Worm (Caenorhabditis elegans): Measurements from ENCODE around the gene rheb-1.
"Not testable (repeated sequence)": the region's sequence is repeated elsewhere in the genome, so short reads cannot be mapped to it uniquely, and the experiment has no call there.

rheb-1 gene

DNA sequence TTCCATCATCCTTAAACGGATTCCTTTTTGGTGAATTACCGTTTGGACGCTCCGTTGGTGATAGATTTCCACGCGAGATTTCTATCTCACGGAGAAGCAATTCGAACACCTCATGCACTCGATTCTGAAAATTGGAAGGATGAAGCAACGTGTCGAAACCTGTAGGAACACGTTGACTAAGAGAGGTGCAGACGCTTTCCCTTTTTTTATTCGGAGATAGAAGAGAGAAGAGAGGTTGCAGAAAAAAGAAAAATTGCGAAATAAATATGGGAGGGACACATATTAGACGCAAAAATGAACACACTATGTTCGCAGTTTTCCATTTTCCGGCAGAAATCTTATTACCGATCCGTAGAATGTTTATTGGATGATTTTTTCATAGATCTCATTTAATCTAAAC, 1.1 kb downstream of the rheb-1 start:
- TF ChIP-seq him-1 (tag; optimal IDR thresholded peaks at IDR 0.05): no peak
- TF ChIP-seq dao-5 (tag; optimal IDR thresholded peaks at IDR 0.05): no peak
- no peak for TF ChIP-seq W03F9.2 (tag; optimal IDR thresholded peaks at IDR 0.05)

DNA sequence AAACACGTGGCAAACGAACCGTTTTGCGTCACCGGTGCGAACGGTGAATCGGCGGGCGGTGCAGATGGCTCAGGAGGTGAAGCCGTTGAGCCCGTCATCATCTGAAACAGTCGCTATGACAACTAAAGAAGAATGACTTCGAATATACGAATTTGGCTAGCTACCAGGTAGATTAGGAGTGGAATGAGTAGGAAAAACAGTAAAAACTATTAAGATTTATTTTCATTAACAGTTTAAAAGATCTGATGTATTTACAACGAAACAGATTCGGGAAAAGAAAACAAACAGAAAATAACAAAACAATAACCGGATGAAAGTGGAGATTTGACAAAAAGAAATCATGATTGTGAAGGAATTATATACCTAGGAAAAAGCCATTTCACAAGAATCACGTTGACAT, 1.9 kb downstream of the rheb-1 start, which contains the start of gene F54C8.7:
Gene F54C8.7, minus strand, starts transcription at position 101 of the 400 bp plus-strand sequence.
- TF ChIP-seq dao-5 (tag; optimal IDR thresholded peaks at IDR 0.05): no peak
- TF ChIP-seq him-1 (tag; optimal IDR thresholded peaks at IDR 0.05): no peak
- no peak for TF ChIP-seq W03F9.2 (tag; optimal IDR thresholded peaks at IDR 0.05)

DNA sequence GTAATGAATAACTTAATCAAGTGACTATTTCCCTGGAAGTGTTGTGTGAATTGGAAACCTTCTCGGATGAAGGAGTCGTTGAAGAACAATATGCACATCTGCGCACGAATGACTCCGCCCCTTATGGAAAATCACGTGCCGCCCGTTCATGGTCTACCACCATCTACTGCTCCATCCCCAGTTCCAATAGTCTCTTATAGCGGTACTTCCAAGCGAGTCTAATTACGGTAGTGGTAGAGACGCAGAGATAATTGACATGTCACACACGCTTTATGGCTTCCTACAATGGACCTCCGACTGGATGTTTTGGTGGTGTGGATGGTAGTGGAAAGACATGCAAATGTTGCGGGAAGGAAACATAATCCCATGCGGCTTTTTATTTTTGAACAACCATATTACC, 4.9 kb downstream of the rheb-1 start:
- TF ChIP-seq dao-5 (tag; optimal IDR thresholded peaks at IDR 0.05): no peak
- TF ChIP-seq W03F9.2 (tag; optimal IDR thresholded peaks at IDR 0.05): no peak
- no peak for TF ChIP-seq him-1 (tag; optimal IDR thresholded peaks at IDR 0.05)

DNA sequence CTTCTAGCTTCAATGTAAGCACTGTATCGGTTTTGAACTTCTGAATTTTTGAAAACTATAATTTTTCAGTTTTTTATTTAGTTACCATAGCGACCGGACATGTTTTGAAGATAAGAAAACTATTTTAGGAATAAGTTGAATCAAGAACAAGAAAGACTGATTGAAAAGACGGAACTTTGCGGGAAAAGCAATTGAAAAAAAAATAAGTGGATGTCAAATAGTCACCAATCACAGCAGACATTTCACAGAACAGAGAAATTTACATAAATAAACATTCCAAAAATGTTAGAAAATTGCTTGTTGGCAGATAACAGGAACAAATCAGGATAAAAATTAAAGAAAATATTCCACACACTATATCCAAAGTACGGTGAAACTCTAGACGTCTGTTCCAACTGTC, 6.0 kb downstream of the rheb-1 start, which contains the start of gene F54C8.6:
Gene F54C8.6, minus strand, starts transcription at position 101 of the 400 bp plus-strand sequence.
- TF ChIP-seq dao-5 (tag; optimal IDR thresholded peaks at IDR 0.05) (no peak), W03F9.2 (tag; optimal IDR thresholded peaks at IDR 0.05) (no peak), him-1 (tag; optimal IDR thresholded peaks at IDR 0.05) (no peak)

DNA sequence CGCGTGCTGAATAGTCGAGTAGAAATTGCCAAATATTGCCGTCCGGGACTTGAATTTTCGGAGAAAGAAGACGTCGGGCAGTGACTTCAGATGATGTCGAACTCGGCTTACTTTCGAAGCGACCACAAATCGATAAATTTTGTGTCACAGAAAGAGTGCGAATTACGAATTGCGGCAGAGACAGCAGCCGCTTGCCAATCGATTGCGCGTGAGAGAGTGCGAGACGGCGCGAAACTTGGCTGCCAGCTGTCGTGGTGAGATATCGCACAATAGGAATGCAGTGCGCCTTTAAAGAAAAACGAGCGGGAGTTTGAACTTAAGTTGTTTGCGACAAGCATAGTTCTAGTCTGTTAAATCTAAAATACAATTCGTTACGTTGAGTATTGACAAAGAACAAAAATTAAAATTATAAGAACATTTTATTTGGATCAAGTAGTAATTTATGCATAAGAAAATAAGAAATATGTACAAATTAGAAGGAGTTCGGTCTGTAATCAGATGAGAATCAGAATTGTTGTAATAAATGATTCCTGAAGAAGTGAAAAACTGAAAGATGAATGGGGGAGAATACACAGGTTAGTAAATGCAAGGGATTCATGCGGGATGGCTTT, 12.3 kb downstream of the rheb-1 start, which contains the start of gene pir-2:
Gene pir-2, minus strand, starts transcription at position 218 of the 611 bp plus-strand sequence.
- no peak for TF ChIP-seq him-1 (tag; optimal IDR thresholded peaks at IDR 0.05)
- TF ChIP-seq W03F9.2 (tag; optimal IDR thresholded peaks at IDR 0.05): peak; percentile 52
- no peak for TF ChIP-seq dao-5 (tag; optimal IDR thresholded peaks at IDR 0.05)

DNA sequence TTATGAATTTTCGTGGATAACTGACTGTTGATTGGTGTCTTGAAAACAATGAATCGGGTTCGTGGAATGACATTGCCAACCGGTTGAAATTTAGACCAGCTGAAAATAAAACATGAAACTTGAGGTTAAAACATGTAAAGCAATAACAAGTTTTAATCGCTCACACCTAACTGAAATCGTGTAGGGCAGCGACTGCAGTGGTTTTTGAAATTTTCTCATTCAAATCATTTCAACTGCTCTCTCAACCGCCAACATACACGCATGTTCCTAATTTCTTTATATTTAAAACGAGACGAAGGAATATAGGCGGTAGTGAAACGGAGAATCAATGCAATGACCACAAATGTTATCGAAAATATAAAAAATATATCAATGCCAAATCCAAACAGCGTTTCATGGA, 13.0 kb downstream of the rheb-1 start:
- no peak for TF ChIP-seq dao-5 (tag; optimal IDR thresholded peaks at IDR 0.05)
- TF ChIP-seq him-1 (tag; optimal IDR thresholded peaks at IDR 0.05): no peak
- TF ChIP-seq W03F9.2 (tag; optimal IDR thresholded peaks at IDR 0.05): no peak

DNA sequence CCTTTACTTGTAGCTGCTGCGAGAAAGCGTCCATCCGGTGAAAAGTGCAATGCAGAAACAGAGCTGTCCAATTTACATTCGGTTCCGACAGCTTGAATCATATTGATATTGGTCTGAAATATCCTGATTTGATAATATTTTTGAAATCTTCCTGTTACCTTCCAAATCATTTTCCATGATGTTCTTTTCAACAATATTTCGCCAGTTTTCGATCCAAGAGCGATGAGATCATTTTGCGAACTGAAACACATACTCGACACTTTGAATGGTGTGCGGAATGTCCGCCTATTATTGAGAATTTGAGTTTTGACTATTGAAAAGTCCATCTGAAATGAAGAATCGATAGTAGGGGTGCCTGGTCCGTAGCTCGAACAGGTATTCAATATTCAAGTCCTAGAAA, 14.7 kb downstream of the rheb-1 start, which contains the start of gene emb-30:
Gene emb-30, minus strand, starts transcription at position 328 of the 400 bp plus-strand sequence.
- TF ChIP-seq dao-5 (tag; optimal IDR thresholded peaks at IDR 0.05) (no peak), W03F9.2 (tag; optimal IDR thresholded peaks at IDR 0.05) (no peak), him-1 (tag; optimal IDR thresholded peaks at IDR 0.05) (no peak)

DNA sequence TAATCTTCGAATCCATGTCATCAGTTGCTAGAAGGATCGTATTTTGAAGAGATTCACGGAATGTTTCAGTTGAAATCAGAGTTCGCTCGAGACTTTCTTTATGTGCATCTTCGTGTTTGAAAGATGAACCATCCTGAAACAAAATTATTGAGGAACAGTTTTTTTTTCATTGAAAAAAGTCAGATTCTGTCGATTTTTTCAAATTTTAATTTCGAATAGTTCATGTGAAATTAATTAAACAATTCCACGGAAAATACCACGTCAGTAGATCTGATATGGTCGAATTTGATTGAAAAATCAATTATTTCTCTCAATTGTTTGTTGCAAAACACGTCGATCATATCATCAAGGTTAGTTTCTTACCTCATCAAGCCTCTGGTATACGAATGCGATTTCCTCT, 16.4 kb downstream of the rheb-1 start, which contains the start of gene F54C8.1:
Gene F54C8.1, plus strand, starts transcription at position 301 of the 400 bp plus-strand sequence.
- TF ChIP-seq dao-5 (tag; optimal IDR thresholded peaks at IDR 0.05): no peak

DNA sequence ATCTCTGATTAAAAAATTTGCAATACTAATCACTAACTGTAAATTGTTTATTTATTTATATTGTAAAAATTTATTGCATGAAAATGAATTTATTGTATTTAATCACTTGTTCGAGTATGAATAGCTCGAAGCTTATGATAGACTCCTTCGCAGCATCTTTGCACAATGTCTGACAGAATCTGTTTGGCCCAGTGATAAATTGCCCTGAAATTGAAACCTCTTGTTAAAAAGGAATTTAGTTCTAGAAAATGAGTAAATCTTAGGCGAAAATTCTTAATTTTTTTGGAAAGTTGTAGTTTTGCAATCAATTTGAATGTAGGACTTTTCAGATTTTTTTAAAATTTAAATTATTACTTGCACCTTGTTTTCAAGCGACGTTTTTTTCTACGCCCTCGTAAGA, 20.8 kb downstream of the rheb-1 start:
- TF ChIP-seq W03F9.2 (tag; optimal IDR thresholded peaks at IDR 0.05) (no peak), him-1 (tag; optimal IDR thresholded peaks at IDR 0.05) (no peak), dao-5 (tag; optimal IDR thresholded peaks at IDR 0.05) (no peak)

DNA sequence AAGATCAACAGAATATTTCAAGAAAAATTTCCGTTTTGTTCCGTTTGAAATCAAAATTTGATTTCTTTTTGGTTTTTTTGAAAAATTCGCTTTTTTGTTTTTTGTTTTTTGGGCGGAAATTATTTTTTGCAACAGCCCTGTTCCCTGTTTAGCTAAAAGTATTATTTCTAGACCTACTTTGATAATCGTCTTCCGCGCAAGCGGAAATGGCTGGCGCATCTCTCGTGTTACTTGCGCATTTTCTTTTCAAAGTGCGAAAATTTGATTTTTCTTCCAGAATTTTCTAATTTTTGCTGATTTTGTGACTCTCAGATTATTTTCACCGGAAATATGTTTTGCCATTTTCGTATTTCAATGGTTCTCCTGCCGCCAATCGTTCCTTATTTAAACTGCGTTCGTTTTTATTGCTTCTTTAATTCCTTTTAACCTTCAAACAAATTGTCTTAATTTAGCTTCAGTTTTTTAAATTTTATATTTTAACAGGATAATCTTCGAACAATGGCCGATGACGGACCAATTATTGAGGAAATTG, 22.2 kb downstream of the rheb-1 start, which contains the start of gene cpar-1:
Gene cpar-1, plus strand, starts transcription at position 482 of the 532 bp plus-strand sequence.
- TF ChIP-seq dao-5 (tag; optimal IDR thresholded peaks at IDR 0.05) (no peak), him-1 (tag; optimal IDR thresholded peaks at IDR 0.05) (no peak), W03F9.2 (tag; optimal IDR thresholded peaks at IDR 0.05) (no peak)

DNA sequence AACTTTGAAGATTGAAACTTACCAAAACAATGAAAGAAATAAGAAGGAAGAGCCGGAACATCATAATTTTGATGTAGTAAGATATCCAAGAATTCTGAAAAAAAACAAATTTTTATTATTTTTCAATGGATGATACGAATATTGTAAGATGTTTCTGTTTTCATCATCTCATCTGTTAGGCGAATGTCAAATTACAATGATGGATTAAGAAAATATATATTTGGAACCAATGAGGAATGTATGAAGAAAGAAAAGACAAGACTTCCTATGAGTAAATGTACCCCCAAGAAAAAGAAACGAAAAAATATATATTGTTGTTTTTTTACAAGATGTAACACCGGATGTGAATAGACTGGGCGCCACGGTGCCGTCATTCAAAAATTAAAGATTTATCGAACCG, 29.5 kb downstream of the rheb-1 start, which contains the start of gene T26G10.5:
Gene T26G10.5, minus strand, starts transcription at position 101 of the 400 bp plus-strand sequence.
- TF ChIP-seq him-1 (tag; optimal IDR thresholded peaks at IDR 0.05) (no peak), W03F9.2 (tag; optimal IDR thresholded peaks at IDR 0.05) (no peak), dao-5 (tag; optimal IDR thresholded peaks at IDR 0.05) (no peak)

DNA sequence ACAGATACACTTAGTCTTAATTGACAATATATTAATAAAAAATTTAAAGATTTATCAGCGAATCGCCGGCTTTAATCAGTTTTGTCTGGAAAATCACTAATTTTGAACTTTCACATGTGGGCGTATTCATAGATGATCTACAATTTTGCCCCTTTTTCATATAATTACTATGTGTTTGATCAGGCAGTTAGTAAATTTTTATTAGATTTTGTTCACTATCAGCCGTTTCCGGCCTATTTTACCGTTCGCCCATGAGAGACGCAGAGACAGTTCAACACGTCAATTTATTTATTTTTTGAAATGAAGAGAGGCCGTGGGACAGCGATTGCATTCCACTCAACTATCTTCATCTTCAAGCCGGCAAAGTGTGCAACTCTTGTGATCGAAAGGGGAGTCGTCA, 35.6 kb downstream of the rheb-1 start, which contains the start of gene T26G10.4:
Gene T26G10.4, plus strand, starts transcription at position 301 of the 400 bp plus-strand sequence.
- not testable (repeated sequence) for TF ChIP-seq dao-5, him-1, W03F9.2 (tag; optimal IDR thresholded peaks at IDR 0.05)

DNA sequence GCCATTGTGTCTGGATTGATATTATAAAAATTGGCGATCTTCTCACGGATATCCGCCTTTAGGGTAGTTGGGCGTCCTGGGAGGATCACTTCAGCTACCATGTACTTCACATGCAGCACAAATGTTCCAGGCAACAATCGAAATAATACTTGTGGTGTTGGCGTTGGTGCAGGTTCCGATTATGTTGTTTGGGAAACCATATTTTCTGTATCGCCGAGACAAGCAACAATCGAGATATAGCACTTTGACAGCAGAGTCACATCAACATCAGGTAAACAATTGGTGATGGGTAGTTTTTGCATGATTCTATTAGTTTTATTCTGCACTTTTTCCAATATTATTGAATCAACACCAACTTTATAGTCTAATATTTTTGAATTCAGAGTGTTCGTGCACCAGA, 42.5 kb downstream of the rheb-1 start, which contains the start of gene T26G10.3:
Gene T26G10.3, minus strand, starts transcription at position 101 of the 400 bp plus-strand sequence.
- TF ChIP-seq dao-5 (tag; optimal IDR thresholded peaks at IDR 0.05) (no peak), him-1 (tag; optimal IDR thresholded peaks at IDR 0.05) (no peak), W03F9.2 (tag; optimal IDR thresholded peaks at IDR 0.05) (no peak)

DNA sequence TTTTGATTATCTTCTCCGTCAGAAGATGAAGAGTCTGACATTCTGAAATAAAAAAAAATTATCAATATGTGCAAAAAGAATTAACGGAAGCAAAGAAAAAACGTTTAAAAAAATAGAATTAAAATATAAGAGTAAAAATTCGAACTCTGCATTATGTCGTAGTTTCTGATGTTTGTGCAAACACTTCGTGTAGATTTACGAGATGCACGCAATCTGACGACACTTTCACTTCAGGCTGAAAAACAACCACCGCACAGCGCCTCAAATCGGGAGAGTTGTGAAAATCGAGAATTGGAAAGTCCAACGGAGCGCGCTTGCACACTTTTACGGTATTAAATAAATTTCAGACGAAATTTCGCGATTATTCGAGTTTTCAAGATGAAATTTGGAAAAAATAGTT, 49.2 kb downstream of the rheb-1 start, which contains the start of gene T26G10.1:
Gene T26G10.1, minus strand, starts transcription at position 42 of the 400 bp plus-strand sequence.
- TF ChIP-seq him-1 (tag; optimal IDR thresholded peaks at IDR 0.05): no peak
- peak; percentile 44 for TF ChIP-seq W03F9.2 (tag; optimal IDR thresholded peaks at IDR 0.05)
- no peak for TF ChIP-seq dao-5 (tag; optimal IDR thresholded peaks at IDR 0.05)

All from whole organism, L4/young adult.